Worm (Caenorhabditis elegans) whole organism, L3 larva: ENCODE data around the gene srbc-5.

Experiments
- ZK546.5 ChIP-seq: sonication (generic microtip); optimal IDR thresholded peaks from 2 replicates; lab custom pipeline; 2017; ENCODE audit warnings: missing biosample characterization, missing genetic modification characterization
- nhr-11 ChIP-seq: fragments of 150-350 bp; optimal IDR thresholded peaks from 2 replicates; lab custom pipeline; 2014; ENCODE audit warnings: missing biosample characterization, missing genetic modification characterization
- nhr-76 ChIP-seq: fragments of 150-350 bp; sonication (generic microtip); optimal IDR thresholded peaks from 5 replicates; lab custom pipeline; 2014; ENCODE audit warnings: missing biosample characterization, missing genetic modification characterization
- pha-4 ChIP-seq: fragments of 150-350 bp; optimal IDR thresholded peaks from 2 replicates; lab custom pipeline; 2014; ENCODE audit warnings: missing biosample characterization, missing genetic modification reagents, missing genetic modification characterization

DNA sequence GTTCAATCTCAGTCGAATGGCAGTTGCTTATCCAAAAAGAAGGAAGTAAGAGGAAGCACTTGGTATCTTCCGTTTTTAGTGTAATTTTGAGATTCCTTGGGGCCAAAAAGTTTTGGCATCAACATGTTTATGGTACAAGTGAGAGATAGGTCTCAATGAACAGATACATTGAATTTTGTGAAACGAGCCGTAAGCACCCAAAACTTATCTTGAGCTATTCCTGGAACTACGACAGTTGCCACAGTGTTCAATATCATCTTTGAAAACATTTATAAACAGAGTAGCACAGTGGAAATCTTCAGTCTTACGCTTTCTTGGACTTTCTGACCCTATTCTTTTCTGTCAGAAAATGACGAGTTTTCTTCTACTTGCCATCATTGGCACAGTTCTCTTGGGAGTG, 14.9 kb downstream of the srbc-5 start, which contains the start of gene T28A11.3:
- TF ChIP-seq ZK546.5 (tag; lab: Kevin White, UChicago) (no peak), pha-4 (tag; lab: Kevin White, UChicago) (no peak), nhr-76 (no peak), nhr-11 (tag; lab: Kevin White, UChicago) (no peak)
